Worm (Caenorhabditis elegans) whole organism, young adult: Measurements from ENCODE around the gene C09B9.1.

ENCODE experiments used
- B0261.1 ChIP-seq: sonication (generic microtip); optimal IDR thresholded peaks from 2 replicates; lab custom pipeline; 2016; ENCODE audit warnings: mild to moderate bottlenecking, missing genetic modification characterization, moderate library complexity, missing compliant biosample characterization
- B0336.3 ChIP-seq: fragments of 200-800 bp; sonication (Bioruptor generic); IDR thresholded peaks from 2 replicates; pipeline ENCODE4 v1.3.6; 2022; ENCODE audit warnings: missing genetic modification characterization, missing compliant biosample characterization
- C06A6.2 ChIP-seq: fragments of 200-800 bp; sonication (Bioruptor generic); conservative IDR thresholded peaks from 2 replicates; pipeline ENCODE4 v1.3.6; 2022; ENCODE audit warnings: missing genetic modification characterization, missing compliant biosample characterization
- C17E4.6 ChIP-seq: fragments of 200-800 bp; sonication (Bioruptor generic); IDR thresholded peaks from 2 replicates; pipeline ENCODE4 v1.3.6; 2022; ENCODE audit warnings: missing genetic modification reagents, missing genetic modification characterization, missing compliant biosample characterization
- D2030.7 ChIP-seq: fragments of 200-800 bp; sonication (Bioruptor generic); IDR thresholded peaks from 2 replicates; pipeline ENCODE4 v1.3.6; 2022; ENCODE audit warnings: missing genetic modification reagents, missing genetic modification characterization, missing compliant biosample characterization
- F23B12.7 ChIP-seq: sonication (generic microtip); optimal IDR thresholded peaks from 2 replicates; lab custom pipeline; 2017; ENCODE audit warnings: missing genetic modification characterization, mild to moderate bottlenecking, missing compliant biosample characterization, antibody characterized with exemption, moderate library complexity; ENCODE audit not compliant: insufficient read depth
- F33H1.4 ChIP-seq: fragments of 200-800 bp; sonication (Bioruptor generic); IDR thresholded peaks from 2 replicates; pipeline ENCODE4 v1.3.6; 2022; ENCODE audit warnings: missing genetic modification reagents, missing genetic modification characterization, missing compliant biosample characterization
- F39B2.1 ChIP-seq: fragments of 200-800 bp; sonication (Bioruptor generic); IDR thresholded peaks from 2 replicates; pipeline ENCODE4 v1.3.6; 2022; ENCODE audit warnings: missing genetic modification reagents, missing genetic modification characterization, missing compliant biosample characterization
- F49E8.2 ChIP-seq: sonication (generic microtip); optimal IDR thresholded peaks from 3 replicates; lab custom pipeline; 2017; ENCODE audit warnings: missing genetic modification characterization, mild to moderate bottlenecking, missing compliant biosample characterization, antibody characterized with exemption, moderate library complexity; ENCODE audit not compliant: insufficient read depth
- F57C9.4 ChIP-seq: sonication (generic microtip); optimal IDR thresholded peaks from 2 replicates; lab custom pipeline; 2017; ENCODE audit warnings: mild to moderate bottlenecking, missing genetic modification characterization, missing compliant biosample characterization
- K11D2.4 ChIP-seq: fragments of 200-800 bp; sonication (Bioruptor generic); IDR thresholded peaks from 2 replicates; pipeline ENCODE4 v1.3.6; 2022; ENCODE audit warnings: missing genetic modification reagents, missing genetic modification characterization, missing compliant biosample characterization
- T26A5.8 ChIP-seq: sonication (generic microtip); optimal IDR thresholded peaks from 2 replicates; lab custom pipeline; 2016; ENCODE audit warnings: missing genetic modification characterization, missing compliant biosample characterization
- Y53F4B.3 ChIP-seq: fragments of 200-800 bp; sonication (Bioruptor generic); IDR thresholded peaks from 2 replicates; pipeline ENCODE4 v1.3.6; 2022; ENCODE audit warnings: missing genetic modification reagents, missing genetic modification characterization, missing compliant biosample characterization
- Y79H2A.3 ChIP-seq: fragments of 200-800 bp; sonication (Bioruptor generic); conservative IDR thresholded peaks from 2 replicates; pipeline ENCODE4 v1.3.6; 2022; ENCODE audit warnings: missing genetic modification reagents, missing genetic modification characterization, missing compliant biosample characterization
- ama-1 ChIP-seq, 3 experiments: fragments of 150-350 bp in 1 of 3; sonication (generic microtip) in 2 of 3; optimal IDR thresholded peaks; 2 replicates each; lab custom pipeline; 2014 to 2018; ENCODE audit warnings: missing biosample characterization in 2 of 3, missing genetic modification characterization in 2 of 3, missing genetic modification reagents in 2 of 3
- athp-1 ChIP-seq: sonication (generic microtip); optimal IDR thresholded peaks from 2 replicates; lab custom pipeline; 2017; ENCODE audit warnings: mild to moderate bottlenecking, missing genetic modification characterization, missing compliant biosample characterization
- attf-3 ChIP-seq: fragments of 200-800 bp; sonication (Bioruptor generic); conservative IDR thresholded peaks from 2 replicates; pipeline ENCODE4 v1.3.6; 2022; ENCODE audit warnings: missing genetic modification reagents, missing genetic modification characterization, missing compliant biosample characterization
- attf-5 ChIP-seq: fragments of 200-800 bp; sonication (Bioruptor generic); optimal IDR thresholded peaks from 2 replicates; lab custom pipeline; 2018; ENCODE audit warnings: mild to moderate bottlenecking, missing genetic modification characterization, missing compliant biosample characterization
- attf-6 ChIP-seq: fragments of 200-800 bp; sonication (Bioruptor generic); IDR thresholded peaks from 2 replicates; pipeline ENCODE4 v1.3.6; 2022; ENCODE audit warnings: missing genetic modification reagents, missing genetic modification characterization, missing compliant biosample characterization
- bed-1 ChIP-seq: fragments of 200-800 bp; sonication (Bioruptor generic); IDR thresholded peaks from 2 replicates; pipeline ENCODE4 v1.3.6; 2022; ENCODE audit warnings: missing genetic modification reagents, missing genetic modification characterization, missing compliant biosample characterization
- cebp-2 ChIP-seq: fragments of 200-800 bp; sonication (Bioruptor generic); IDR thresholded peaks from 2 replicates; pipeline ENCODE4 v1.3.6; 2022; ENCODE audit warnings: missing genetic modification characterization, missing compliant biosample characterization
- ceh-40 ChIP-seq: fragments of 200-800 bp; sonication (Bioruptor generic); IDR thresholded peaks from 2 replicates; pipeline ENCODE4 v1.3.6; 2022; ENCODE audit warnings: missing genetic modification characterization, missing compliant biosample characterization
- ceh-91 ChIP-seq: fragments of 200-800 bp; sonication (Bioruptor generic); IDR thresholded peaks from 2 replicates; pipeline ENCODE4 v1.3.6; 2022; ENCODE audit warnings: missing genetic modification reagents, missing genetic modification characterization, missing compliant biosample characterization
- die-1 ChIP-seq: sonication (generic microtip); optimal IDR thresholded peaks from 2 replicates; lab custom pipeline; 2016; ENCODE audit warnings: missing genotype, mild to moderate bottlenecking, missing genetic modification characterization, missing compliant biosample characterization
- dox-1 ChIP-seq: fragments of 200-800 bp; sonication (Bioruptor generic); IDR thresholded peaks from 2 replicates; pipeline ENCODE4 v1.3.6; 2022; ENCODE audit warnings: missing genetic modification reagents, missing genetic modification characterization, missing compliant biosample characterization
- dpff-1 ChIP-seq: sonication (generic microtip); optimal IDR thresholded peaks from 2 replicates; lab custom pipeline; 2017; ENCODE audit warnings: mild to moderate bottlenecking, missing genetic modification characterization, missing compliant biosample characterization
- egrh-3 ChIP-seq: fragments of 200-800 bp; sonication (Bioruptor generic); IDR thresholded peaks from 2 replicates; pipeline ENCODE4 v1.3.6; 2022; ENCODE audit warnings: missing genetic modification reagents, missing genetic modification characterization, missing compliant biosample characterization
- hlh-12 ChIP-seq: sonication (generic microtip); optimal IDR thresholded peaks from 2 replicates; lab custom pipeline; 2016; ENCODE audit warnings: missing genetic modification characterization, missing compliant biosample characterization
- hlh-26 ChIP-seq: fragments of 200-800 bp; sonication (Bioruptor generic); conservative IDR thresholded peaks from 2 replicates; pipeline ENCODE4 v1.3.6; 2022; ENCODE audit warnings: missing genetic modification reagents, missing genetic modification characterization, missing compliant biosample characterization
- hmg-1.2 ChIP-seq: fragments of 200-800 bp; sonication (Bioruptor generic); IDR thresholded peaks from 2 replicates; pipeline ENCODE4 v1.3.6; 2022; ENCODE audit warnings: missing genetic modification reagents, missing genetic modification characterization, missing compliant biosample characterization
- hrde-1 ChIP-seq: sonication (generic microtip); optimal IDR thresholded peaks from 2 replicates; lab custom pipeline; 2016; ENCODE audit warnings: missing genetic modification characterization, mild to moderate bottlenecking, missing compliant biosample characterization, moderate library complexity, missing genotype, missing genetic modification reagents, borderline replicate concordance
- hsf-1 ChIP-seq: fragments of 200-800 bp; sonication (Bioruptor generic); IDR thresholded peaks from 2 replicates; pipeline ENCODE4 v1.3.6; 2022; ENCODE audit warnings: missing genetic modification reagents, missing genetic modification characterization, missing compliant biosample characterization
- let-526 ChIP-seq: fragments of 200-800 bp; sonication (Bioruptor generic); IDR thresholded peaks from 2 replicates; pipeline ENCODE4 v1.3.6; 2022; ENCODE audit warnings: missing genetic modification reagents, missing genetic modification characterization, missing compliant biosample characterization
- lin-26 ChIP-seq: fragments of 200-800 bp; sonication (Bioruptor generic); IDR thresholded peaks from 2 replicates; pipeline ENCODE4 v1.3.6; 2022; ENCODE audit warnings: missing genetic modification reagents, missing genetic modification characterization, missing compliant biosample characterization
- lin-40 ChIP-seq: sonication (generic microtip); optimal IDR thresholded peaks from 2 replicates; lab custom pipeline; 2016; ENCODE audit warnings: missing genetic modification characterization, mild to moderate bottlenecking, missing compliant biosample characterization, missing genotype, missing genetic modification reagents
- lsl-1 ChIP-seq: fragments of 200-800 bp; sonication (Bioruptor generic); optimal IDR thresholded peaks from 2 replicates; lab custom pipeline; 2018; ENCODE audit warnings: mild to moderate bottlenecking, missing genetic modification characterization, moderate library complexity, missing compliant biosample characterization
- madf-6 ChIP-seq: fragments of 200-800 bp; sonication (Bioruptor generic); IDR thresholded peaks from 2 replicates; pipeline ENCODE4 v1.3.6; 2022; ENCODE audit warnings: missing genetic modification reagents, missing genetic modification characterization, missing compliant biosample characterization
- nhr-120 ChIP-seq: fragments of 200-800 bp; sonication (Bioruptor generic); IDR thresholded peaks from 2 replicates; pipeline ENCODE4 v1.3.6; 2022; ENCODE audit warnings: missing genetic modification characterization, missing compliant biosample characterization
- nhr-179 ChIP-seq: sonication (generic microtip); optimal IDR thresholded peaks from 2 replicates; lab custom pipeline; 2016; ENCODE audit warnings: mild to moderate bottlenecking, missing genetic modification characterization, missing compliant biosample characterization
- nhr-90 ChIP-seq: sonication (generic microtip); optimal IDR thresholded peaks from 2 replicates; lab custom pipeline; 2016; ENCODE audit warnings: missing genotype, mild to moderate bottlenecking, missing genetic modification characterization, missing compliant biosample characterization
- snpc-1.1 ChIP-seq: sonication (generic microtip); optimal IDR thresholded peaks from 2 replicates; lab custom pipeline; 2017; ENCODE audit warnings: missing genetic modification characterization, mild to moderate bottlenecking, missing compliant biosample characterization, antibody characterized with exemption, moderate library complexity, missing genotype, missing genetic modification reagents; ENCODE audit not compliant: insufficient read depth
- sptf-2 ChIP-seq: fragments of 200-800 bp; sonication (Bioruptor generic); optimal IDR thresholded peaks from 2 replicates; lab custom pipeline; 2018; ENCODE audit warnings: mild to moderate bottlenecking, missing genetic modification characterization, missing compliant biosample characterization
- unc-130 ChIP-seq: sonication (generic microtip); optimal IDR thresholded peaks from 2 replicates; lab custom pipeline; 2016; ENCODE audit warnings: missing genetic modification reagents, missing genetic modification characterization, missing compliant biosample characterization
- zfh-2 ChIP-seq: fragments of 200-800 bp; sonication (Bioruptor generic); conservative IDR thresholded peaks from 2 replicates; pipeline ENCODE4 v1.3.6; 2022; ENCODE audit warnings: missing genetic modification reagents, missing genetic modification characterization, missing compliant biosample characterization
- zim-3 ChIP-seq: sonication (generic microtip); optimal IDR thresholded peaks from 2 replicates; lab custom pipeline; 2017; ENCODE audit warnings: mild to moderate bottlenecking, missing genetic modification characterization, moderate library complexity, missing compliant biosample characterization
- ztf-25 ChIP-seq: fragments of 200-800 bp; sonication (Bioruptor generic); IDR thresholded peaks from 2 replicates; pipeline ENCODE4 v1.3.6; 2022; ENCODE audit warnings: missing genetic modification reagents, missing genetic modification characterization, missing compliant biosample characterization
- ztf-3 ChIP-seq: fragments of 200-800 bp; sonication (Bioruptor generic); optimal IDR thresholded peaks from 2 replicates; lab custom pipeline; 2018; ENCODE audit warnings: mild to moderate bottlenecking, missing genetic modification characterization, missing compliant biosample characterization
- ztf-6 ChIP-seq: fragments of 200-800 bp; sonication (Bioruptor generic); IDR thresholded peaks from 2 replicates; pipeline ENCODE4 v1.3.6; 2022; ENCODE audit warnings: missing genetic modification reagents, missing genetic modification characterization, missing compliant biosample characterization

Gene C09B9.1

ce11 chrIV:5086961-5087326 lies 49.4 kb downstream of the C09B9.1 start (continued):
- TF ChIP-seq F23B12.7 (tag; lab: Kevin White, UChicago), result no peak
- no peak for TF ChIP-seq C17E4.6 (GFP tag; lab: Robert Waterston, UW)
- no peak for TF ChIP-seq F49E8.2
- TF ChIP-seq K11D2.4 (GFP tag; lab: Robert Waterston, UW), result no peak
- TF ChIP-seq lin-26 (GFP tag; lab: Robert Waterston, UW), result 0 out of 2 replicates have a peak, but pooled peaks have one; percentile 15
- TF ChIP-seq zim-3 (tag; lab: Kevin White, UChicago), result no peak
- no peak for TF ChIP-seq hlh-12 (tag; lab: Kevin White, UChicago)
- no peak for TF ChIP-seq bed-1 (GFP tag; lab: Robert Waterston, UW)
- TF ChIP-seq F33H1.4, result no peak
- TF ChIP-seq nhr-120 (GFP tag; lab: Robert Waterston, UW), result no peak
- TF ChIP-seq C06A6.2 (GFP tag; lab: Robert Waterston, UW), result 0 out of 2 replicates have a peak, but pooled peaks have one; percentile 8
- no peak for TF ChIP-seq hsf-1 (GFP tag; lab: Robert Waterston, UW)
- no peak for TF ChIP-seq hmg-1.2
- TF ChIP-seq lsl-1 (GFP tag; lab: Kevin White, UChicago), result no peak
- no peak for TF ChIP-seq B0261.1 (tag; lab: Kevin White, UChicago)
- TF ChIP-seq dpff-1 (tag; lab: Kevin White, UChicago), result no peak
- no peak for TF ChIP-seq ztf-6
- no peak for TF ChIP-seq die-1
- no peak for TF ChIP-seq ceh-40 (GFP tag; lab: Robert Waterston, UW)
- TF ChIP-seq T26A5.8 (tag; lab: Kevin White, UChicago), result no peak
- no peak for TF ChIP-seq let-526
- no peak for TF ChIP-seq ztf-3 (GFP tag; lab: Kevin White, UChicago)
- TF ChIP-seq ztf-25 (GFP tag; lab: Robert Waterston, UW), result no peak
- TF ChIP-seq D2030.7, result no peak
- TF ChIP-seq unc-130, result no peak
- TF ChIP-seq madf-6 (GFP tag; lab: Robert Waterston, UW), result no peak
- TF ChIP-seq nhr-179, result no peak
- no peak for TF ChIP-seq Y79H2A.3
- TF ChIP-seq hlh-26 (GFP tag; lab: Robert Waterston, UW), result no peak
- TF ChIP-seq egrh-3 (GFP tag; lab: Robert Waterston, UW), result no peak
- no peak for TF ChIP-seq athp-1 (tag; lab: Kevin White, UChicago)
- TF ChIP-seq F57C9.4 (tag; lab: Kevin White, UChicago), result no peak
- TF ChIP-seq cebp-2 (GFP tag; lab: Robert Waterston, UW), result 0 out of 2 replicates have a peak, but pooled peaks have one; percentile 28
- no peak for TF ChIP-seq zfh-2 (GFP tag; lab: Robert Waterston, UW)
- no peak for TF ChIP-seq lin-40 (tag; lab: Kevin White, UChicago)
- TF ChIP-seq ama-1 (optimal IDR thresholded peaks at IDR 0.05; lab: Kevin White, UChicago), result no peak
- TF ChIP-seq ama-1 (GFP tag; optimal IDR thresholded peaks at IDR 0.05; lab: Kevin White, UChicago), result no peak
- TF ChIP-seq attf-6 (GFP tag; lab: Robert Waterston, UW), result no peak
- no peak for TF ChIP-seq hrde-1 (tag; lab: Kevin White, UChicago)
- TF ChIP-seq F39B2.1 (GFP tag; lab: Robert Waterston, UW), result no peak
- TF ChIP-seq ceh-91 (GFP tag; lab: Robert Waterston, UW), result no peak
- TF ChIP-seq attf-5 (GFP tag; lab: Kevin White, UChicago), result no peak
- TF ChIP-seq Y53F4B.3 (GFP tag; lab: Robert Waterston, UW), result no peak
- no peak for TF ChIP-seq sptf-2 (GFP tag; lab: Kevin White, UChicago)
- no peak for TF ChIP-seq nhr-90 (tag; lab: Kevin White, UChicago)
- TF ChIP-seq B0336.3 (GFP tag; lab: Robert Waterston, UW), result peak; percentile 59; the same call in 1 of the 2 replicates
- no peak for TF ChIP-seq snpc-1.1 (tag; lab: Kevin White, UChicago)
- no peak for TF ChIP-seq dox-1 (GFP tag; lab: Robert Waterston, UW)
- no peak for TF ChIP-seq attf-3 (GFP tag; lab: Robert Waterston, UW)
